Worm (Caenorhabditis elegans) whole organism, late embryonic: Measurements from ENCODE around the gene srz-11.

Experiments used
- ama-1 ChIP-seq: fragments of 150-350 bp; optimal IDR thresholded peaks from 2 replicates; lab custom pipeline; 2014
- hlh-15 ChIP-seq: sonication (generic microtip); optimal IDR thresholded peaks from 2 replicates; lab custom pipeline; 2016; ENCODE audit warnings: missing genetic modification characterization, missing compliant biosample characterization
- mec-3 ChIP-seq: sonication (generic microtip); optimal IDR thresholded peaks from 2 replicates; lab custom pipeline; 2016; ENCODE audit warnings: borderline replicate concordance, missing genetic modification characterization, missing compliant biosample characterization
- pag-3 ChIP-seq: sonication (generic microtip); optimal IDR thresholded peaks from 2 replicates; lab custom pipeline; 2016; ENCODE audit warnings: missing compliant biosample characterization, missing genetic modification characterization, borderline replicate concordance
- pha-4 ChIP-seq: fragments of 150-350 bp; optimal IDR thresholded peaks from 2 replicates; lab custom pipeline; 2018; ENCODE audit warnings: missing biosample characterization, missing genetic modification reagents, missing genetic modification characterization
- zip-5 ChIP-seq: sonication (generic microtip); optimal IDR thresholded peaks from 2 replicates; lab custom pipeline; 2016; ENCODE audit warnings: missing genetic modification characterization, missing compliant biosample characterization

ce11 chrV:15133812-15134211, 29.1 kb upstream of the srz-11 start:
- no peak for TF ChIP-seq mec-3 (tag; lab: Kevin White, UChicago)
- no peak for TF ChIP-seq pag-3 (tag; lab: Kevin White, UChicago)
- TF ChIP-seq hlh-15 (tag; lab: Kevin White, UChicago): no peak
- TF ChIP-seq zip-5: no peak
- TF ChIP-seq ama-1 (lab: Kevin White, UChicago): no peak
- no peak for TF ChIP-seq pha-4 (tag; lab: Kevin White, UChicago)
